Fruit fly (Drosophila melanogaster) whole organism, embryonic: ENCODE results near the gene Or85b.

Source experiments
- Bgb ChIP-seq: fragments of 200-800 bp; sonication (Bioruptor generic); IDR thresholded peaks from 2 replicates; pipeline ENCODE4 v1.3.6; 2022; ENCODE audit warnings: missing biosample characterization, missing genetic modification characterization; ENCODE audit not compliant: partially characterized antibody
- CG10274 ChIP-seq: fragments of 200-800 bp; sonication (Bioruptor generic); optimal IDR thresholded peaks from 3 replicates; lab custom pipeline; 2017; ENCODE audit warnings: missing biosample characterization, mild to moderate bottlenecking, missing genetic modification characterization
- CG10366 ChIP-seq: fragments of 200-800 bp; sonication (Bioruptor generic); IDR thresholded peaks from 2 replicates; pipeline ENCODE4 v1.3.6; 2022; ENCODE audit warnings: missing biosample characterization, missing genetic modification characterization
- CG13624 ChIP-seq: fragments of 200-800 bp; sonication (Bioruptor generic); optimal IDR thresholded peaks from 2 replicates; lab custom pipeline; 2016; ENCODE audit warnings: missing biosample characterization, missing genetic modification characterization
- CG15601 ChIP-seq: fragments of 200-800 bp; sonication (Bioruptor generic); optimal IDR thresholded peaks from 3 replicates; lab custom pipeline; 2019; ENCODE audit warnings: missing biosample characterization, mild to moderate bottlenecking, missing genetic modification characterization, moderate library complexity
- CG17359 ChIP-seq: fragments of 200-800 bp; sonication (Bioruptor generic); optimal IDR thresholded peaks from 3 replicates; lab custom pipeline; 2018; ENCODE audit warnings: missing biosample characterization, mild to moderate bottlenecking, missing genetic modification characterization, moderate library complexity
- CG17385 ChIP-seq: fragments of 200-800 bp; sonication (Bioruptor generic); optimal IDR thresholded peaks from 3 replicates; lab custom pipeline; 2018; ENCODE audit warnings: missing biosample characterization, mild to moderate bottlenecking, missing genetic modification characterization
- CG2202 ChIP-seq: fragments of 200-800 bp; sonication (Bioruptor generic); optimal IDR thresholded peaks from 2 replicates; lab custom pipeline; 2018; ENCODE audit warnings: missing biosample characterization, mild to moderate bottlenecking, missing genetic modification characterization
- CG2875 ChIP-seq: fragments of 200-800 bp; sonication (Bioruptor generic); optimal IDR thresholded peaks from 2 replicates; lab custom pipeline; 2017; ENCODE audit warnings: missing biosample characterization, mild to moderate bottlenecking, missing genetic modification characterization, missing genetic modification reagents
- CG31388 ChIP-seq: fragments of 200-800 bp; sonication (Bioruptor generic); optimal IDR thresholded peaks from 2 replicates; lab custom pipeline; 2016; ENCODE audit warnings: missing biosample characterization, missing genetic modification characterization
- CG32532 ChIP-seq: fragments of 200-800 bp; sonication (Bioruptor generic); IDR thresholded peaks from 2 replicates; pipeline ENCODE4 v1.3.6; 2022; ENCODE audit warnings: missing biosample characterization, missing genetic modification characterization
- CG42726 ChIP-seq: fragments of 200-800 bp; sonication (Bioruptor generic); IDR thresholded peaks from 2 replicates; pipeline ENCODE4 v1.3.6; 2022; ENCODE audit warnings: missing biosample characterization, missing genetic modification characterization; ENCODE audit not compliant: partially characterized antibody
- CG4707 ChIP-seq: fragments of 200-800 bp; sonication (Bioruptor generic); optimal IDR thresholded peaks from 2 replicates; lab custom pipeline; 2018; ENCODE audit warnings: missing biosample characterization, mild to moderate bottlenecking, missing genetic modification characterization, moderate library complexity
- CG5953 ChIP-seq: fragments of 200-800 bp; sonication (Bioruptor generic); IDR thresholded peaks from 2 replicates; pipeline ENCODE4 v1.3.6; 2022; ENCODE audit warnings: missing biosample characterization, missing genetic modification characterization
- CG6854 ChIP-seq: fragments of 200-800 bp; sonication (Bioruptor generic); optimal IDR thresholded peaks from 3 replicates; lab custom pipeline; 2017; ENCODE audit warnings: missing biosample characterization, mild to moderate bottlenecking, missing genetic modification characterization
- CG7357 ChIP-seq: fragments of 200-800 bp; sonication (Bioruptor generic); IDR thresholded peaks from 3 replicates; pipeline ENCODE4 v1.3.6; 2022; ENCODE audit warnings: missing biosample characterization, missing genetic modification characterization
- CG9437 ChIP-seq: fragments of 200-800 bp; sonication (Bioruptor generic); optimal IDR thresholded peaks from 2 replicates; lab custom pipeline; 2018; ENCODE audit warnings: missing biosample characterization, mild to moderate bottlenecking, missing genetic modification characterization
- CTCF ChIP-seq: fragments of 200-800 bp; sonication (Bioruptor generic); optimal IDR thresholded peaks from 2 replicates; lab custom pipeline; 2017; ENCODE audit warnings: missing biosample characterization, mild to moderate bottlenecking, missing genetic modification characterization, moderate library complexity
- Camta ChIP-seq: fragments of 200-800 bp; sonication (Bioruptor generic); optimal IDR thresholded peaks from 2 replicates; lab custom pipeline; 2016; ENCODE audit warnings: missing biosample characterization, missing genetic modification characterization
- Dad ChIP-seq: fragments of 200-800 bp; sonication (Bioruptor generic); optimal IDR thresholded peaks from 3 replicates; lab custom pipeline; 2016; ENCODE audit warnings: missing biosample characterization, missing genetic modification characterization
- Ets65A ChIP-seq: fragments of 200-800 bp; sonication (Bioruptor generic); peaks from one replicate; lab custom pipeline; 2016; ENCODE audit warnings: missing biosample characterization, missing genetic modification characterization
- HmgD ChIP-seq: fragments of 200-800 bp; sonication (Bioruptor generic); optimal IDR thresholded peaks from 3 replicates; lab custom pipeline; 2016; ENCODE audit warnings: missing biosample characterization, missing genetic modification characterization
- Mad ChIP-seq: fragments of 200-800 bp; sonication (Bioruptor generic); optimal IDR thresholded peaks from 2 replicates; lab custom pipeline; 2016; ENCODE audit warnings: missing biosample characterization, missing genetic modification characterization
- NFAT ChIP-seq: fragments of 200-800 bp; sonication (Bioruptor generic); IDR thresholded peaks from 2 replicates; pipeline ENCODE4 v1.3.6; 2022; ENCODE audit warnings: missing biosample characterization, missing genetic modification characterization
- Ptx1 ChIP-seq: fragments of 200-800 bp; sonication (Bioruptor generic); IDR thresholded peaks from 2 replicates; pipeline ENCODE4 v1.3.6; 2022; ENCODE audit warnings: missing biosample characterization, missing genetic modification characterization
- ab ChIP-seq: fragments of 200-800 bp; sonication (Bioruptor generic); optimal IDR thresholded peaks from 2 replicates; lab custom pipeline; 2016; ENCODE audit warnings: missing biosample characterization, missing genetic modification characterization
- abd-A ChIP-seq: fragments of 200-800 bp; sonication (Bioruptor generic); optimal IDR thresholded peaks from 3 replicates; lab custom pipeline; 2019; ENCODE audit warnings: missing biosample characterization, mild to moderate bottlenecking, missing genetic modification characterization, moderate library complexity
- ase ChIP-seq: fragments of 200-800 bp; sonication (Bioruptor generic); IDR thresholded peaks from 3 replicates; pipeline ENCODE4 v1.3.6; 2022; ENCODE audit warnings: missing biosample characterization, missing genetic modification characterization
- bab2 ChIP-seq: fragments of 200-800 bp; sonication (Bioruptor generic); optimal IDR thresholded peaks from 2 replicates; lab custom pipeline; 2016; ENCODE audit warnings: missing biosample characterization, missing genetic modification characterization
- bbx ChIP-seq: fragments of 200-800 bp; sonication (Bioruptor generic); IDR thresholded peaks from 2 replicates; pipeline ENCODE4 v1.3.6; 2022; ENCODE audit warnings: missing biosample characterization, missing genetic modification characterization; ENCODE audit not compliant: partially characterized antibody
- caup ChIP-seq: fragments of 200-800 bp; sonication (Bioruptor generic); optimal IDR thresholded peaks from 3 replicates; lab custom pipeline; 2017; ENCODE audit warnings: missing biosample characterization, mild to moderate bottlenecking, missing genetic modification characterization, moderate library complexity; ENCODE audit not compliant: severe bottlenecking
- da ChIP-seq: fragments of 200-800 bp; sonication (Bioruptor generic); optimal IDR thresholded peaks from 2 replicates; lab custom pipeline; 2016; ENCODE audit warnings: missing biosample characterization, missing genetic modification characterization
- danr ChIP-seq: fragments of 200-800 bp; sonication (Bioruptor generic); IDR thresholded peaks from 2 replicates; pipeline ENCODE4 v1.3.6; 2022; ENCODE audit warnings: missing biosample characterization, missing genetic modification characterization
- dpn ChIP-seq, 2 experiments: fragments of 200-800 bp; sonication (Bioruptor generic); optimal IDR thresholded peaks; 3 replicates each; lab custom pipeline; 2016; ENCODE audit warnings: missing biosample characterization in 2 of 2, missing genetic modification characterization in 2 of 2
- emc ChIP-seq: fragments of 200-800 bp; sonication (Bioruptor generic); optimal IDR thresholded peaks from 2 replicates; lab custom pipeline; 2016; ENCODE audit warnings: missing biosample characterization, missing genetic modification characterization
- gt ChIP-seq: fragments of 200-800 bp; sonication (Bioruptor generic); IDR thresholded peaks from 2 replicates; pipeline ENCODE4 v1.3.6; 2022; ENCODE audit warnings: missing biosample characterization, missing genetic modification characterization
- lmd ChIP-seq: fragments of 200-800 bp; sonication (Bioruptor generic); IDR thresholded peaks from 2 replicates; pipeline ENCODE4 v1.3.6; 2022; ENCODE audit warnings: missing biosample characterization, missing genetic modification characterization
- lola ChIP-seq, 3 experiments: fragments of >200 bp in 2 of 3; fragments of 200-800 bp in 1 of 3; sonication (Bioruptor generic) in 1 of 3; optimal IDR thresholded peaks; 2 replicates each; lab custom pipeline; 2017 to 2019; ENCODE audit warnings: missing biosample characterization in 3 of 3, missing genetic modification characterization in 3 of 3, mild to moderate bottlenecking in 1 of 3, moderate library complexity in 1 of 3
- nau ChIP-seq: fragments of 200-800 bp; sonication (Bioruptor generic); optimal IDR thresholded peaks from 3 replicates; lab custom pipeline; 2017; ENCODE audit warnings: missing biosample characterization, mild to moderate bottlenecking, missing genetic modification characterization, missing genetic modification reagents
- nom ChIP-seq: fragments of 200-800 bp; sonication (Bioruptor generic); optimal IDR thresholded peaks from 2 replicates; lab custom pipeline; 2017; ENCODE audit warnings: missing biosample characterization, missing genetic modification characterization, mild to moderate bottlenecking, moderate library complexity, missing genetic modification reagents
- pros ChIP-seq: fragments of 200-800 bp; sonication (Bioruptor generic); optimal IDR thresholded peaks from 3 replicates; lab custom pipeline; 2019; ENCODE audit warnings: missing biosample characterization, mild to moderate bottlenecking, missing genetic modification characterization, moderate library complexity
- repo ChIP-seq: fragments of 200-800 bp; sonication (Bioruptor generic); optimal IDR thresholded peaks from 2 replicates; lab custom pipeline; 2016; ENCODE audit warnings: missing biosample characterization, missing genetic modification characterization
- row ChIP-seq: fragments of 200-800 bp; sonication (Bioruptor generic); IDR thresholded peaks from 3 replicates; pipeline ENCODE4 v1.3.6; 2022; ENCODE audit warnings: missing biosample characterization, missing genetic modification characterization
- sens ChIP-seq: fragments of 200-800 bp; sonication (Bioruptor generic); peaks from one replicate; lab custom pipeline; 2016; ENCODE audit warnings: missing biosample characterization, missing genetic modification characterization
- sna ChIP-seq: fragments of 200-800 bp; sonication (Bioruptor generic); IDR thresholded peaks from 2 replicates; pipeline ENCODE4 v1.3.6; 2022; ENCODE audit warnings: missing biosample characterization, missing genetic modification characterization; ENCODE audit not compliant: partially characterized antibody
- ssp ChIP-seq: fragments of 200-800 bp; sonication (Bioruptor generic); IDR thresholded peaks from 2 replicates; pipeline ENCODE4 v1.3.6; 2022; ENCODE audit warnings: missing biosample characterization, missing genetic modification characterization
- trem ChIP-seq: fragments of 200-800 bp; optimal IDR thresholded peaks from 3 replicates; lab custom pipeline; 2019; ENCODE audit warnings: missing biosample characterization, mild to moderate bottlenecking, missing genetic modification characterization, moderate library complexity
- vnd ChIP-seq: fragments of 200-800 bp; sonication (Bioruptor generic); IDR thresholded peaks from 3 replicates; pipeline ENCODE4 v1.3.6; 2022; ENCODE audit warnings: missing biosample characterization, missing genetic modification characterization; ENCODE audit not compliant: partially characterized antibody

Gene Or85b

dm6 chr3R:8517752-8518185, 6.6 kb upstream of the Or85b start, which contains the start of gene CG11737 (continued):
- peak; percentile 36 for TF ChIP-seq trem (tag; lab: Kevin White, UChicago)
- no peak for TF ChIP-seq ssp
- no peak for TF ChIP-seq Camta
- TF ChIP-seq vnd (GFP tag; lab: Robert Waterston, UW) = peak; percentile 69
- TF ChIP-seq Dad = no peak
- TF ChIP-seq CG13624 = peak; percentile 3
- TF ChIP-seq sna (GFP tag; lab: Robert Waterston, UW) = peak; percentile 73
- TF ChIP-seq gt (GFP tag; lab: Robert Waterston, UW) = no peak
- no peak for TF ChIP-seq Mad
- TF ChIP-seq bbx = peak; percentile 73
- no peak for TF ChIP-seq repo
- TF ChIP-seq ab (GFP tag; lab: Kevin White, UChicago) = no peak
- no peak for TF ChIP-seq CG9437 (GFP tag; lab: Kevin White, UChicago)
- no peak for TF ChIP-seq row (GFP tag; lab: Robert Waterston, UW)
- TF ChIP-seq CG42726 = peak; percentile 76

dm6 chr3R:8512922-8513321, 1.8 kb upstream of the Or85b start, which contains the start of gene Or85c:
Gene Or85c (minus strand): TSS chr3R:8513022.
- TF ChIP-seq Ets65A (GFP tag; lab: Kevin White, UChicago) (peak; percentile 10), danr (GFP tag; lab: Robert Waterston, UW) (no peak)

dm6 chr3R:8484573-8484972, 26.6 kb downstream of the Or85b start:
- peak; percentile 74 for TF ChIP-seq CTCF (GFP tag; lab: Kevin White, UChicago)
- no peak for TF ChIP-seq CG5953 (GFP tag; lab: Robert Waterston, UW)

dm6 chr3R:8482881-8483280, 28.3 kb downstream of the Or85b start:
- TF ChIP-seq ase (GFP tag; lab: Robert Waterston, UW) (0 out of 3 replicates have a peak, but pooled peaks have one; percentile 52), da (no peak), CG31388 (GFP tag; lab: Kevin White, UChicago) (no peak), CG10366 (GFP tag; lab: Robert Waterston, UW) (peak; percentile 71), pros (GFP tag; lab: Kevin White, UChicago) (no peak), CG7357 (GFP tag; lab: Robert Waterston, UW) (peak; percentile 63; the same call in 2 of the 3 replicates), CG10274 (peak; percentile 35), dpn (GFP tag; optimal IDR thresholded peaks at IDR 0.05; lab: Kevin White, UChicago) (peak in 1 of 2 experiments; percentile 59), emc (GFP tag; lab: Kevin White, UChicago) (peak; percentile 39), Ptx1 (GFP tag; lab: Robert Waterston, UW) (peak; percentile 70), NFAT (GFP tag; lab: Robert Waterston, UW) (peak; percentile 61), CG2202 (tag; lab: Kevin White, UChicago) (no peak), HmgD (no peak), CG4707 (GFP tag; lab: Kevin White, UChicago) (peak; percentile 27), nom (no peak), abd-A (no peak), lola (GFP tag; optimal IDR thresholded peaks at IDR 0.05; lab: Kevin White, UChicago) (no peak), lmd (GFP tag; lab: Robert Waterston, UW) (peak; percentile 85), CG17359 (tag; lab: Kevin White, UChicago) (peak; percentile 79), CG6854 (peak; percentile 15), Bgb (GFP tag; lab: Robert Waterston, UW) (no peak), sens (GFP tag; lab: Kevin White, UChicago) (peak; percentile 95), CG2875 (GFP tag; lab: Kevin White, UChicago) (peak; percentile 47), bab2 (GFP tag; lab: Kevin White, UChicago) (peak; percentile 40), caup (GFP tag; lab: Kevin White, UChicago) (peak; percentile 71), CG17385 (GFP tag; lab: Kevin White, UChicago) (peak; percentile 59), CG15601 (no peak), sna (GFP tag; lab: Robert Waterston, UW) (no peak), CG32532 (GFP tag; lab: Robert Waterston, UW) (peak; percentile 78), nau (peak; percentile 27)
